Worm (Caenorhabditis elegans) whole organism, L3 larva: ENCODE measurements around the gene nrde-2.

Source experiments
- ceh-28 ChIP-seq: fragments of 150-350 bp; optimal IDR thresholded peaks from 2 replicates; lab custom pipeline; 2014; ENCODE audit warnings: missing biosample characterization, missing genetic modification reagents, missing genetic modification characterization
- elt-1 ChIP-seq: fragments of 150-350 bp; optimal IDR thresholded peaks from 2 replicates; lab custom pipeline; 2014; ENCODE audit warnings: missing biosample characterization, missing genetic modification characterization
- fkh-10 ChIP-seq: sonication (generic microtip); optimal IDR thresholded peaks from 2 replicates; lab custom pipeline; 2017; ENCODE audit warnings: missing biosample characterization, missing genetic modification reagents, missing genetic modification characterization
- nhr-11 ChIP-seq: fragments of 150-350 bp; optimal IDR thresholded peaks from 2 replicates; lab custom pipeline; 2014; ENCODE audit warnings: missing biosample characterization, missing genetic modification characterization
- nhr-12 ChIP-seq: fragments of 150-350 bp; optimal IDR thresholded peaks from 2 replicates; lab custom pipeline; 2014; ENCODE audit warnings: missing biosample characterization, missing genetic modification characterization
- nhr-76 ChIP-seq: fragments of 150-350 bp; sonication (generic microtip); optimal IDR thresholded peaks from 5 replicates; lab custom pipeline; 2014; ENCODE audit warnings: missing biosample characterization, missing genetic modification characterization
- skn-1 ChIP-seq: fragments of 150-350 bp; optimal IDR thresholded peaks from 2 replicates; lab custom pipeline; 2014; ENCODE audit warnings: missing biosample characterization, missing genetic modification characterization
- tbx-2 ChIP-seq: sonication (generic microtip); optimal IDR thresholded peaks from 2 replicates; lab custom pipeline; 2016; ENCODE audit warnings: mild to moderate bottlenecking, missing genetic modification characterization, missing compliant biosample characterization

Gene nrde-2

DNA sequence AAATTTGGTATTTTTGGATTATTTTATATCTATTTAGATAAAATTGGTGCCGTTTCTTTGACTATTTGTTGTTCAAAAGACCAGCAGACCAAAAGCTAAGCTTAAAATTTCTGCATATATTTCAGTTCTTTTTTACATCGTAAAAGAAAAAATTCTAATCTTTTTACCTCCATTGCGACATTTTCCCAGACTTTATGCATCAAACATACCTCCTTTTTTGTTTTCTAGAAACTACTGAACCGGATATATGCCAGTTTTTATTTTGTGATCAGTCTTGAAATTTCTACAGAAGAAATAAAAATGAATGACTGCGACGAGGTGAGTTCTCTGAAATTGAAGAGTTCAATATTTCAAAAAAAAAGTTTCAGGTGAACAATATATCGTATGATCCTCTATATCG, 52.8 kb downstream of the nrde-2 start, which contains the start of gene srb-6:
srb-6 (plus strand) TSS at position 301 of the 400 bp plus-strand sequence.
- no peak for TF ChIP-seq nhr-11 (tag; lab: Kevin White, UChicago)
- no peak for TF ChIP-seq nhr-12 (tag; lab: Kevin White, UChicago)
- TF ChIP-seq fkh-10 (GFP tag; lab: Kevin White, UChicago), result no peak
- no peak for TF ChIP-seq tbx-2 (tag; lab: Kevin White, UChicago)
- no peak for TF ChIP-seq ceh-28 (tag; lab: Kevin White, UChicago)
- TF ChIP-seq elt-1, result no peak
- no peak for TF ChIP-seq skn-1 (tag; lab: Kevin White, UChicago)
- TF ChIP-seq nhr-76 (tag; lab: Kevin White, UChicago), result no peak
